Fruit fly (Drosophila melanogaster): ENCODE results near the gene Drsl6.

Drsl6 gene

DNA sequence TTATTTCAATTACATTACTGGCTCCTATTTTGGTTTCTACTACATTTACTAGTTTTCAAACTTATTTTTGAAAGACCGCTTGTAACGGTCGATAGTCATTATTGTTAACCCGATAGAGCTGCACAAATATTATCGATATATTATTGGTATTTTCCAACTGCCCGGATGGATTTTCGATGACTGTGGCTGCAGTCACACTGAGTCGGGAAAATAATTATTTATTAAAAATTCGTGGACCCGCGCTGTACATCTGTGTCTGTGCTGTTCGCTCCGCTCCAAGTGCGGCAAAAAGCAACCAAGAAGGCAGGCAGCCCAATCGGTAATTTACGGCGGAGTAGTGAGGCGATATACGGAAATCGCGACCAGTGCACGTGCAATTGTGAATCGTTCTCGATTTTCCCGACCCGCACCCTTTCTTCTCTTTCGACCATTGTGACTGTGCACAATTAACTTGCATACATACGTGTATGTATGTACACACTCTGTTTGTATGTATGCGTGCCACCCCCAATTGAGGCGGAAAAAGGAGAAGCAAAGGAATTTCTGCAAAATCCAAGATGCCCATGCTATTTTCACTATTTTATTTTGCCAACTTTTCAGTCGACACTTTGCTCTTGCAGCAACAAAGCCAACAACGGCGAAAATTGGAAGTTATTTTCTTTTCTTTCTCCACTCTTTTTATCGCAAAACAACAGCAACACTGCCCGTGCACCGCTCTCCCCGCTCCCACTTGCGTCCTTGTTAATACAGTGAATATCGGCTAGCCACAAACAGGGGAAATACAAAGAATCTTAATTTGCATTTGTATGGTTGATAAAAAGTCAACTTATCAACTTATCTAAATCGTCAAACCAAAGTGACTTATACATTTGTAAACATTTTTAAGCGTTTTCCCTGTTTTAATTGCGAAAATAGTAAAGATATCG lies 32.4 kb downstream of the Drsl6 start, which contains the start of gene ZnT63C (continued):
- no peak for TF ChIP-seq CG13123 (GFP tag; optimal IDR thresholded peaks at IDR 0.05)
- TF ChIP-seq CG5953 (GFP tag; IDR thresholded peaks at IDR 0.05), result 0 out of 2 replicates have a peak, but pooled peaks have one; percentile 23
- no peak for TF ChIP-seq CG11695 (GFP tag; IDR thresholded peaks at IDR 0.05)
- TF ChIP-seq Dad (GFP tag; optimal IDR thresholded peaks at IDR 0.05), result no peak
- TF ChIP-seq CG12744 (GFP tag; optimal IDR thresholded peaks at IDR 0.05), result no peak
- TF ChIP-seq crol (GFP tag; IDR thresholded peaks at IDR 0.05), result peak; percentile 89
- TF ChIP-seq vnd (GFP tag; IDR thresholded peaks at IDR 0.05; ENCODE audit: partially characterized antibody), result peak; percentile 79
- peak; percentile 78 for TF ChIP-seq unc-4 (GFP tag; IDR thresholded peaks at IDR 0.05; ENCODE audit: partially characterized antibody)
- peak; percentile 90 for TF ChIP-seq CG2116 (GFP tag; optimal IDR thresholded peaks at IDR 0.05)
- TF ChIP-seq Opbp (GFP tag; IDR thresholded peaks at IDR 0.05; ENCODE audit: partially characterized antibody), result peak; percentile 84
- peak; percentile 93 for TF ChIP-seq tna (GFP tag; IDR thresholded peaks at IDR 0.05; ENCODE audit: partially characterized antibody)
- TF ChIP-seq Mad (GFP tag; optimal IDR thresholded peaks at IDR 0.05), result peak; percentile 14
- TF ChIP-seq nom (GFP tag; optimal IDR thresholded peaks at IDR 0.05), result peak; percentile 79
- TF ChIP-seq CG11504 (tag; optimal IDR thresholded peaks at IDR 0.05), result no peak
- TF ChIP-seq cad (GFP tag; optimal IDR thresholded peaks at IDR 0.05), result no peak
- peak; percentile 79 for TF ChIP-seq Med (GFP tag)
- peak; percentile 91 for TF ChIP-seq CG6791 (GFP tag; IDR thresholded peaks at IDR 0.05; ENCODE audit: partially characterized antibody)
- no peak for TF ChIP-seq peb (GFP tag; IDR thresholded peaks at IDR 0.05)
- TF ChIP-seq MBD-R2 (GFP tag; IDR thresholded peaks at IDR 0.05), result peak; percentile 32; the same call in 1 of the 2 replicates
- TF ChIP-seq Doc3 (GFP tag; IDR thresholded peaks at IDR 0.05; ENCODE audit: partially characterized antibody), result peak; percentile 73
- peak; percentile 49 for TF ChIP-seq trem (tag; optimal IDR thresholded peaks at IDR 0.05)
- TF ChIP-seq Myb (GFP tag; optimal IDR thresholded peaks at IDR 0.05), result peak; percentile 97
- peak; percentile 79 for TF ChIP-seq Scr (GFP tag; IDR thresholded peaks at IDR 0.05; ENCODE audit: partially characterized antibody)
- TF ChIP-seq Meics (GFP tag; optimal IDR thresholded peaks at IDR 0.05), result peak; percentile 8
- TF ChIP-seq CG1024 (GFP tag; IDR thresholded peaks at IDR 0.05), result no peak
- TF ChIP-seq CG2199 (GFP tag; IDR thresholded peaks at IDR 0.05), result peak; percentile 49; the same call in 1 of the 3 replicates
- peak; percentile 70 for TF ChIP-seq BEAF-32 (GFP tag; optimal IDR thresholded peaks at IDR 0.05)
- TF ChIP-seq Side (GFP tag; optimal IDR thresholded peaks at IDR 0.05), result no peak
- peak; percentile 87 for TF ChIP-seq Bgb (GFP tag; IDR thresholded peaks at IDR 0.05; ENCODE audit: partially characterized antibody)
- peak; percentile 74 for TF ChIP-seq pzg (GFP tag; optimal IDR thresholded peaks at IDR 0.05)
- peak; percentile 70 for TF ChIP-seq hbn (GFP tag; IDR thresholded peaks at IDR 0.05; ENCODE audit: partially characterized antibody)
- TF ChIP-seq CG7963 (GFP tag; IDR thresholded peaks at IDR 0.05; ENCODE audit: partially characterized antibody), result peak; percentile 89
- TF ChIP-seq kah (GFP tag; optimal IDR thresholded peaks at IDR 0.05), result no peak
- TF ChIP-seq bbx (GFP tag; IDR thresholded peaks at IDR 0.05; ENCODE audit: partially characterized antibody), result peak; percentile 93
- peak; percentile 84 for TF ChIP-seq CG15479 (GFP tag; optimal IDR thresholded peaks at IDR 0.05)
- TF ChIP-seq bowl (GFP tag; IDR thresholded peaks at IDR 0.05), result 0 out of 2 replicates have a peak, but pooled peaks have one; percentile 35
- no peak for TF ChIP-seq CHES-1-like (GFP tag; optimal IDR thresholded peaks at IDR 0.05)
- TF ChIP-seq ash1 (GFP tag; optimal IDR thresholded peaks at IDR 0.05), result no peak
- TF ChIP-seq Rfx (GFP tag; IDR thresholded peaks at IDR 0.05), result no peak
- TF ChIP-seq mld (GFP tag; IDR thresholded peaks at IDR 0.05; ENCODE audit: partially characterized antibody), result peak; percentile 66
- TF ChIP-seq CG33557 (GFP tag; optimal IDR thresholded peaks at IDR 0.05), result peak; percentile 6
- no peak for TF ChIP-seq CG7987 (GFP tag; optimal IDR thresholded peaks at IDR 0.05)
- peak; percentile 6 for TF ChIP-seq wek (GFP tag; optimal IDR thresholded peaks at IDR 0.05)
- no peak for TF ChIP-seq lilli (GFP tag; optimal IDR thresholded peaks at IDR 0.05)
- peak; percentile 1 for TF ChIP-seq pros (GFP tag; optimal IDR thresholded peaks at IDR 0.05)
- TF ChIP-seq rib (GFP tag; IDR thresholded peaks at IDR 0.05), result 0 out of 2 replicates have a peak, but pooled peaks have one; percentile 16
- no peak for TF ChIP-seq Sin3A (optimal IDR thresholded peaks at IDR 0.05)

All from whole organism, embryonic.